Fruit fly (Drosophila melanogaster): Measurements from ENCODE around the gene ValRS-m.

ValRS-m gene

dm6 chr3L:8920710-8921109 is 43.9 kb downstream of the ValRS-m start (continued):
- TF ChIP-seq bbx (GFP tag; IDR thresholded peaks at IDR 0.05; ENCODE audit: partially characterized antibody) (no peak), Lim3 (GFP tag; IDR thresholded peaks at IDR 0.05) (no peak), Myb (GFP tag; optimal IDR thresholded peaks at IDR 0.05) (no peak), ftz-f1 (GFP tag; optimal IDR thresholded peaks at IDR 0.05) (no peak), CG1233 (GFP tag; optimal IDR thresholded peaks at IDR 0.05) (no peak), otp (GFP tag; IDR thresholded peaks at IDR 0.05) (peak; percentile 51; the same call in 2 of the 3 replicates), Dfd (GFP tag; optimal IDR thresholded peaks at IDR 0.05) (no peak), CG15479 (GFP tag; optimal IDR thresholded peaks at IDR 0.05) (no peak), CG12219 (GFP tag; optimal IDR thresholded peaks at IDR 0.05) (peak; percentile 52), ranshi (GFP tag; IDR thresholded peaks at IDR 0.05) (peak; percentile 63; the same call in 1 of the 2 replicates), CG10431 (GFP tag; optimal IDR thresholded peaks at IDR 0.05) (no peak), CG4404 (GFP tag; IDR thresholded peaks at IDR 0.05) (peak; percentile 52), Oaz (GFP tag; IDR thresholded peaks at IDR 0.05) (no peak), CG12071 (GFP tag; optimal IDR thresholded peaks at IDR 0.05) (peak; percentile 69), CG9797 (GFP tag; optimal IDR thresholded peaks at IDR 0.05) (no peak), Ssrp (tag; optimal IDR thresholded peaks at IDR 0.05) (peak; percentile 54), esg (GFP tag; conservative IDR thresholded peaks at IDR 0.05) (peak; percentile 68), CG8924 (tag; optimal IDR thresholded peaks at IDR 0.05) (peak; percentile 62), ara (GFP tag; IDR thresholded peaks at IDR 0.05) (peak; percentile 54; the same call in 1 of the 2 replicates), CG8765 (GFP tag; IDR thresholded peaks at IDR 0.05) (no peak), dm (GFP tag; optimal IDR thresholded peaks at IDR 0.05) (no peak), CG8359 (GFP tag; optimal IDR thresholded peaks at IDR 0.05; ENCODE audit: borderline replicate concordance) (peak; percentile 12), CG7928 (GFP tag; optimal IDR thresholded peaks at IDR 0.05) (peak; percentile 41), Rfx (GFP tag; IDR thresholded peaks at IDR 0.05) (peak; percentile 79), odd (GFP tag; optimal IDR thresholded peaks at IDR 0.05) (peak; percentile 46), grau (tag; optimal IDR thresholded peaks at IDR 0.05) (peak; percentile 67), Jarid2 (GFP tag; optimal IDR thresholded peaks at IDR 0.05) (no peak), zen (tag; optimal IDR thresholded peaks at IDR 0.05) (no peak), CrebB (tag; optimal IDR thresholded peaks at IDR 0.05) (peak; percentile 27), CG17612 (GFP tag; IDR thresholded peaks at IDR 0.05) (no peak), Dll (GFP tag; IDR thresholded peaks at IDR 0.05; ENCODE audit: partially characterized antibody) (no peak), row (GFP tag; IDR thresholded peaks at IDR 0.05) (peak; percentile 60), br (optimal IDR thresholded peaks at IDR 0.05) (no peak), CG13894 (tag; optimal IDR thresholded peaks at IDR 0.05) (peak; percentile 26), Fer1 (GFP tag; optimal IDR thresholded peaks at IDR 0.05) (peak; percentile 84), CG12659 (GFP tag; optimal IDR thresholded peaks at IDR 0.05) (peak; percentile 42), CG3281 (GFP tag; optimal IDR thresholded peaks at IDR 0.05) (peak; percentile 66), crp (GFP tag; optimal IDR thresholded peaks at IDR 0.05) (no peak), D19A (tag; optimal IDR thresholded peaks at IDR 0.05) (peak; percentile 48), Six4 (GFP tag; optimal IDR thresholded peaks at IDR 0.05) (no peak), en (GFP tag; optimal IDR thresholded peaks at IDR 0.05) (no peak), knrl (GFP tag; IDR thresholded peaks at IDR 0.05; ENCODE audit: partially characterized antibody) (no peak), NK7.1 (GFP tag; optimal IDR thresholded peaks at IDR 0.05) (peak; percentile 23), emc (GFP tag; optimal IDR thresholded peaks at IDR 0.05) (no peak), Fer3 (tag; optimal IDR thresholded peaks at IDR 0.05) (peak; percentile 64), CG13287 (GFP tag; IDR thresholded peaks at IDR 0.05; ENCODE audit: partially characterized antibody) (no peak), Aef1 (GFP tag; IDR thresholded peaks at IDR 0.05) (peak; percentile 62), bcd (GFP tag; optimal IDR thresholded peaks at IDR 0.05) (peak; percentile 68), CG10462 (GFP tag; optimal IDR thresholded peaks at IDR 0.05) (peak; percentile 20), Dip2 (GFP tag; IDR thresholded peaks at IDR 0.05) (no peak), lab (GFP tag; optimal IDR thresholded peaks at IDR 0.05) (peak; percentile 80)

Data from whole organism, embryonic.